Fruit fly (Drosophila melanogaster) whole organism, embryonic: Measurements from ENCODE around the gene CG31010.

Experiments
- Abd-B ChIP-seq: fragments of 200-800 bp; sonication (Bioruptor generic); optimal IDR thresholded peaks from 2 replicates; lab custom pipeline; 2018; ENCODE audit warnings: missing biosample characterization, mild to moderate bottlenecking, missing genetic modification characterization, moderate library complexity
- CG1024 ChIP-seq: fragments of 200-800 bp; sonication (Bioruptor generic); IDR thresholded peaks from 2 replicates; pipeline ENCODE4 v1.3.6; 2022; ENCODE audit warnings: missing biosample characterization, missing genetic modification characterization
- CG10267 ChIP-seq: fragments of 200-800 bp; sonication (Bioruptor generic); optimal IDR thresholded peaks from 2 replicates; lab custom pipeline; 2018; ENCODE audit warnings: missing biosample characterization, mild to moderate bottlenecking, missing genetic modification characterization, moderate library complexity
- CG10366 ChIP-seq: fragments of 200-800 bp; sonication (Bioruptor generic); IDR thresholded peaks from 2 replicates; pipeline ENCODE4 v1.3.6; 2022; ENCODE audit warnings: missing biosample characterization, missing genetic modification characterization
- CG10959 ChIP-seq: fragments of 200-800 bp; sonication (Bioruptor generic); IDR thresholded peaks from 2 replicates; pipeline ENCODE4 v1.3.6; 2022; ENCODE audit warnings: missing biosample characterization, missing genetic modification characterization
- CG11695 ChIP-seq: fragments of 200-800 bp; sonication (Bioruptor generic); IDR thresholded peaks from 3 replicates; pipeline ENCODE4 v1.3.6; 2022; ENCODE audit warnings: missing biosample characterization, missing genetic modification characterization
- CG12236 ChIP-seq: fragments of 200-800 bp; sonication (Bioruptor generic); optimal IDR thresholded peaks from 2 replicates; lab custom pipeline; 2016; ENCODE audit warnings: missing biosample characterization, missing genetic modification characterization
- CG13287 ChIP-seq: fragments of 200-800 bp; sonication (Bioruptor generic); IDR thresholded peaks from 2 replicates; pipeline ENCODE4 v1.3.6; 2022; ENCODE audit warnings: missing biosample characterization, missing genetic modification characterization; ENCODE audit not compliant: partially characterized antibody
- CG17359 ChIP-seq: fragments of 200-800 bp; sonication (Bioruptor generic); optimal IDR thresholded peaks from 3 replicates; lab custom pipeline; 2018; ENCODE audit warnings: missing biosample characterization, mild to moderate bottlenecking, missing genetic modification characterization, moderate library complexity
- CG17612 ChIP-seq: fragments of 200-800 bp; sonication (Bioruptor generic); IDR thresholded peaks from 2 replicates; pipeline ENCODE4 v1.3.6; 2022; ENCODE audit warnings: missing biosample characterization, missing genetic modification characterization
- CG18764 ChIP-seq: fragments of 200-800 bp; sonication (Bioruptor generic); optimal IDR thresholded peaks from 3 replicates; lab custom pipeline; 2016; ENCODE audit warnings: missing biosample characterization, missing genetic modification characterization
- CG2199 ChIP-seq: fragments of 200-800 bp; sonication (Bioruptor generic); IDR thresholded peaks from 3 replicates; pipeline ENCODE4 v1.3.6; 2022; ENCODE audit warnings: missing biosample characterization, missing genetic modification characterization
- CG2678 ChIP-seq: fragments of 200-800 bp; sonication (Bioruptor generic); optimal IDR thresholded peaks from 3 replicates; lab custom pipeline; 2019; ENCODE audit warnings: missing biosample characterization, mild to moderate bottlenecking, missing genetic modification characterization, moderate library complexity
- CG4360 ChIP-seq: fragments of 200-800 bp; sonication (Bioruptor generic); IDR thresholded peaks from 2 replicates; pipeline ENCODE4 v1.3.6; 2022; ENCODE audit warnings: missing biosample characterization, missing genetic modification characterization
- CG4424 ChIP-seq: fragments of 200-800 bp; sonication (Bioruptor generic); optimal IDR thresholded peaks from 3 replicates; lab custom pipeline; 2016; ENCODE audit warnings: missing biosample characterization, missing genetic modification characterization
- CG4707 ChIP-seq: fragments of 200-800 bp; sonication (Bioruptor generic); optimal IDR thresholded peaks from 2 replicates; lab custom pipeline; 2018; ENCODE audit warnings: missing biosample characterization, mild to moderate bottlenecking, missing genetic modification characterization, moderate library complexity
- CG6654 ChIP-seq: fragments of 200-800 bp; sonication (Bioruptor generic); optimal IDR thresholded peaks from 2 replicates; lab custom pipeline; 2017; ENCODE audit warnings: missing biosample characterization, mild to moderate bottlenecking, missing genetic modification characterization
- CG7556 ChIP-seq: fragments of 200-800 bp; sonication (Bioruptor generic); optimal IDR thresholded peaks from 2 replicates; lab custom pipeline; 2017; ENCODE audit warnings: missing biosample characterization, mild to moderate bottlenecking, missing genetic modification characterization
- CG7963 ChIP-seq: fragments of 200-800 bp; sonication (Bioruptor generic); IDR thresholded peaks from 3 replicates; pipeline ENCODE4 v1.3.6; 2022; ENCODE audit warnings: missing biosample characterization, missing genetic modification characterization; ENCODE audit not compliant: partially characterized antibody
- D ChIP-seq, 2 experiments: fragments of 200-800 bp in 1 of 2; fragments of >200 bp in 1 of 2; sonication (Bioruptor generic) in 1 of 2; optimal IDR thresholded peaks; 2 replicates in 1 of 2; 3 replicates in 1 of 2; lab custom pipeline; 2017; ENCODE audit warnings: mild to moderate bottlenecking in 1 of 2, missing biosample characterization in 1 of 2, missing genetic modification characterization in 1 of 2, missing genetic modification reagents in 1 of 2
- Deaf1 ChIP-seq: fragments of 200-800 bp; optimal IDR thresholded peaks from 3 replicates; lab custom pipeline; 2019; ENCODE audit warnings: missing biosample characterization, mild to moderate bottlenecking, missing genetic modification characterization, moderate library complexity
- Doc2 ChIP-seq: fragments of 200-800 bp; sonication (Bioruptor generic); IDR thresholded peaks from 2 replicates; pipeline ENCODE4 v1.3.6; 2022; ENCODE audit warnings: missing biosample characterization, missing genetic modification characterization
- Dp ChIP-seq: fragments of 200-800 bp; sonication (Bioruptor generic); optimal IDR thresholded peaks from 2 replicates; lab custom pipeline; 2018; ENCODE audit warnings: missing biosample characterization, mild to moderate bottlenecking, missing genetic modification characterization, moderate library complexity
- Dref ChIP-seq: fragments of 200-800 bp; sonication (Bioruptor generic); IDR thresholded peaks from 2 replicates; pipeline ENCODE4 v1.3.6; 2022; ENCODE audit warnings: missing biosample characterization, missing genetic modification characterization
- Gug ChIP-seq: fragments of 200-800 bp; sonication (Bioruptor generic); IDR thresholded peaks from 4 replicates; pipeline ENCODE4 v1.3.6; 2022; ENCODE audit warnings: missing biosample characterization, missing genetic modification characterization
- Hr51 ChIP-seq, 2 experiments: fragments of 200-800 bp; sonication (Bioruptor generic); optimal IDR thresholded peaks; 2 replicates in 1 of 2; 3 replicates in 1 of 2; lab custom pipeline; 2016 to 2018; ENCODE audit warnings: missing biosample characterization in 2 of 2, missing genetic modification characterization in 2 of 2, mild to moderate bottlenecking in 1 of 2, moderate library complexity in 1 of 2
- NFAT ChIP-seq: fragments of 200-800 bp; sonication (Bioruptor generic); IDR thresholded peaks from 2 replicates; pipeline ENCODE4 v1.3.6; 2022; ENCODE audit warnings: missing biosample characterization, missing genetic modification characterization
- Ptx1 ChIP-seq: fragments of 200-800 bp; sonication (Bioruptor generic); IDR thresholded peaks from 2 replicates; pipeline ENCODE4 v1.3.6; 2022; ENCODE audit warnings: missing biosample characterization, missing genetic modification characterization
- Sin3A ChIP-seq: fragments of >200 bp; optimal IDR thresholded peaks from 2 replicates; lab custom pipeline; 2018
- Six4 ChIP-seq: fragments of 200-800 bp; sonication (Bioruptor generic); optimal IDR thresholded peaks from 2 replicates; lab custom pipeline; 2016; ENCODE audit warnings: missing biosample characterization, missing genetic modification characterization
- crol ChIP-seq: fragments of 200-800 bp; sonication (Bioruptor generic); IDR thresholded peaks from 2 replicates; pipeline ENCODE4 v1.3.6; 2022; ENCODE audit warnings: missing biosample characterization, missing genetic modification characterization
- gce ChIP-seq: fragments of 200-800 bp; sonication (Bioruptor generic); IDR thresholded peaks from 3 replicates; pipeline ENCODE4 v1.3.6; 2022; ENCODE audit warnings: missing biosample characterization, missing genetic modification characterization
- gcm2 ChIP-seq: fragments of 200-800 bp; sonication (Bioruptor generic); optimal IDR thresholded peaks from 2 replicates; lab custom pipeline; 2016; ENCODE audit warnings: missing biosample characterization, missing genetic modification characterization
- gfzf ChIP-seq: fragments of 200-800 bp; sonication (Bioruptor generic); optimal IDR thresholded peaks from 2 replicates; lab custom pipeline; 2016; ENCODE audit warnings: missing biosample characterization, mild to moderate bottlenecking, missing genetic modification characterization, moderate library complexity
- hbn ChIP-seq: fragments of 200-800 bp; sonication (Bioruptor generic); IDR thresholded peaks from 2 replicates; pipeline ENCODE4 v1.3.6; 2022; ENCODE audit warnings: missing biosample characterization, missing genetic modification characterization; ENCODE audit not compliant: partially characterized antibody
- jing ChIP-seq: fragments of 200-800 bp; sonication (Bioruptor generic); optimal IDR thresholded peaks from 2 replicates; lab custom pipeline; 2018; ENCODE audit warnings: missing biosample characterization, mild to moderate bottlenecking, missing genetic modification characterization
- lmd ChIP-seq: fragments of 200-800 bp; sonication (Bioruptor generic); IDR thresholded peaks from 2 replicates; pipeline ENCODE4 v1.3.6; 2022; ENCODE audit warnings: missing biosample characterization, missing genetic modification characterization
- mld ChIP-seq: fragments of 200-800 bp; sonication (Bioruptor generic); IDR thresholded peaks from 3 replicates; pipeline ENCODE4 v1.3.6; 2022; ENCODE audit warnings: missing biosample characterization, missing genetic modification characterization; ENCODE audit not compliant: partially characterized antibody
- nmo ChIP-seq: fragments of 200-800 bp; sonication (Bioruptor generic); optimal IDR thresholded peaks from 2 replicates; lab custom pipeline; 2018; ENCODE audit warnings: missing biosample characterization, mild to moderate bottlenecking, missing genetic modification characterization, moderate library complexity
- pfk ChIP-seq: fragments of 200-800 bp; sonication (Bioruptor generic); optimal IDR thresholded peaks from 2 replicates; lab custom pipeline; 2018; ENCODE audit warnings: missing biosample characterization, mild to moderate bottlenecking, missing genetic modification characterization, moderate library complexity
- prd ChIP-seq, 3 experiments: fragments of >200 bp in 2 of 3; fragments of 200-800 bp in 1 of 3; sonication (Bioruptor generic) in 1 of 3; optimal IDR thresholded peaks in 2 of 3; IDR thresholded peaks in 1 of 3; 2 replicates in 2 of 3; 3 replicates in 1 of 3; pipeline versions ENCODE4 v1.3.6 to Lab custom; 2017 to 2022; ENCODE audit warnings: missing biosample characterization in 1 of 3, missing genetic modification characterization in 1 of 3
- pros ChIP-seq: fragments of 200-800 bp; sonication (Bioruptor generic); optimal IDR thresholded peaks from 3 replicates; lab custom pipeline; 2019; ENCODE audit warnings: missing biosample characterization, mild to moderate bottlenecking, missing genetic modification characterization, moderate library complexity
- ranshi ChIP-seq: fragments of 200-800 bp; sonication (Bioruptor generic); IDR thresholded peaks from 2 replicates; pipeline ENCODE4 v1.3.6; 2022; ENCODE audit warnings: missing biosample characterization, missing genetic modification characterization
- sc ChIP-seq, 3 experiments: fragments of >200 bp in 2 of 3; fragments of 200-800 bp in 1 of 3; sonication (Bioruptor generic) in 1 of 3; optimal IDR thresholded peaks; 2 replicates in 2 of 3; 3 replicates in 1 of 3; lab custom pipeline; 2017; ENCODE audit warnings: mild to moderate bottlenecking in 1 of 3, missing biosample characterization in 1 of 3, missing genetic modification characterization in 1 of 3, missing genetic modification reagents in 1 of 3
- twi ChIP-seq: fragments of 200-800 bp; optimal IDR thresholded peaks from 2 replicates; lab custom pipeline; 2019; ENCODE audit warnings: missing biosample characterization, mild to moderate bottlenecking, missing genetic modification characterization, moderate library complexity

CG31010 gene

dm6 chr3R:30741371-30741770 is 35.5 kb upstream of the CG31010 start (continued):
- TF ChIP-seq hbn (GFP tag; lab: Robert Waterston, UW) = no peak
- TF ChIP-seq, all 482 proteins: peak for 0

dm6 chr3R:30735047-30735446 is 29.1 kb upstream of the CG31010 start:
- TF ChIP-seq crol (GFP tag; lab: Robert Waterston, UW) = peak; percentile 65; the same call in 1 of the 2 replicates
- TF ChIP-seq CG17612 = no peak
- no peak for TF ChIP-seq sc (optimal IDR thresholded peaks at IDR 0.05; lab: Kevin White, UChicago)
- TF ChIP-seq sc (GFP tag; optimal IDR thresholded peaks at IDR 0.05; lab: Kevin White, UChicago) = no peak
- TF ChIP-seq CG12236 (GFP tag; lab: Kevin White, UChicago) = no peak
- TF ChIP-seq CG4424 (GFP tag; lab: Kevin White, UChicago) = no peak
- TF ChIP-seq pros (GFP tag; lab: Kevin White, UChicago) = peak; percentile 19
- TF ChIP-seq Doc2 (GFP tag; lab: Robert Waterston, UW) = no peak
- TF ChIP-seq CG2199 (GFP tag; lab: Robert Waterston, UW) = 0 out of 3 replicates have a peak, but pooled peaks have one; percentile 35
- peak; percentile 52 for TF ChIP-seq twi (tag; lab: Kevin White, UChicago)
- TF ChIP-seq CG1024 = no peak

dm6 chr3R:30734576-30734975 is 28.7 kb upstream of the CG31010 start:
- TF ChIP-seq CG7963 (GFP tag; lab: Robert Waterston, UW) (no peak), prd (optimal IDR thresholded peaks at IDR 0.05; lab: Kevin White, UChicago) (no peak), prd (GFP tag; IDR thresholded peaks at IDR 0.05; lab: Robert Waterston, UW) (peak; percentile 48; the same call in 2 of the 3 replicates), Gug (0 out of 4 replicates have a peak, but pooled peaks have one; percentile 15), CG18764 (GFP tag; lab: Kevin White, UChicago) (peak; percentile 8), CG13287 (GFP tag; lab: Robert Waterston, UW) (no peak), Abd-B (GFP tag; lab: Kevin White, UChicago) (peak; percentile 49), CG10959 (GFP tag; lab: Robert Waterston, UW) (peak; percentile 31; the same call in 1 of the 2 replicates), pfk (GFP tag; lab: Kevin White, UChicago) (no peak), CG17359 (peak; percentile 34), lmd (GFP tag; lab: Robert Waterston, UW) (0 out of 2 replicates have a peak, but pooled peaks have one; percentile 27), gfzf (GFP tag; lab: Kevin White, UChicago) (no peak), nmo (peak; percentile 68), jing (peak; percentile 22), CG4707 (GFP tag; lab: Kevin White, UChicago) (no peak), D (optimal IDR thresholded peaks at IDR 0.05; lab: Kevin White, UChicago) (no peak), D (GFP tag; optimal IDR thresholded peaks at IDR 0.05; lab: Kevin White, UChicago) (peak; percentile 50), CG4360 (GFP tag; lab: Robert Waterston, UW) (no peak), Sin3A (lab: Kevin White, UChicago) (no peak), CG10366 (GFP tag; lab: Robert Waterston, UW) (peak; percentile 32; the same call in 1 of the 2 replicates), Dref (GFP tag; lab: Robert Waterston, UW) (no peak), Deaf1 (tag; lab: Kevin White, UChicago) (peak; percentile 11), gce (GFP tag; lab: Robert Waterston, UW) (0 out of 3 replicates have a peak, but pooled peaks have one; percentile 35), Six4 (GFP tag; lab: Kevin White, UChicago) (peak; percentile 20), CG6654 (GFP tag; lab: Kevin White, UChicago) (no peak), Ptx1 (0 out of 2 replicates have a peak, but pooled peaks have one; percentile 43), mld (no peak), CG10267 (tag; lab: Kevin White, UChicago) (peak; percentile 56), CG11695 (GFP tag; lab: Robert Waterston, UW) (no peak), NFAT (GFP tag; lab: Robert Waterston, UW) (no peak), CG2678 (peak; percentile 45), Hr51 (GFP tag; optimal IDR thresholded peaks at IDR 0.05; lab: Kevin White, UChicago) (peak in 1 of 2 experiments; percentile 27), CG7556 (GFP tag; lab: Kevin White, UChicago) (peak; percentile 42), gcm2 (GFP tag; lab: Kevin White, UChicago) (no peak), Dp (GFP tag; lab: Kevin White, UChicago) (no peak), ranshi (GFP tag; lab: Robert Waterston, UW) (peak; percentile 50; the same call in 1 of the 2 replicates)
